Worm (Caenorhabditis elegans) whole organism, mixed stage, embryonic: ENCODE measurements around the gene ZK1127.3.

Source experiments
- M03D4.4 ChIP-seq: sonication (generic microtip); optimal IDR thresholded peaks from 2 replicates; lab custom pipeline; 2017; ENCODE audit warnings: mild to moderate bottlenecking, missing genetic modification characterization, missing compliant biosample characterization
- bed-3 ChIP-seq: fragments of 200-800 bp; sonication (Bioruptor generic); optimal IDR thresholded peaks from 3 replicates; lab custom pipeline; 2018; ENCODE audit warnings: mild to moderate bottlenecking, missing genetic modification characterization, moderate library complexity, missing compliant biosample characterization
- blmp-1 ChIP-seq: fragments of 150-350 bp; optimal IDR thresholded peaks from 2 replicates; lab custom pipeline; 2014; ENCODE audit warnings: missing biosample characterization, missing genetic modification characterization
- ceh-39 ChIP-seq: fragments of 150-350 bp; optimal IDR thresholded peaks from 2 replicates; lab custom pipeline; 2014; ENCODE audit warnings: missing biosample characterization, missing genetic modification characterization
- ceh-43 ChIP-seq: fragments of 200-800 bp; sonication (Bioruptor generic); optimal IDR thresholded peaks from 2 replicates; lab custom pipeline; 2018; ENCODE audit warnings: mild to moderate bottlenecking, missing genetic modification characterization, moderate library complexity, missing compliant biosample characterization
- ceh-83 ChIP-seq: fragments of 200-800 bp; sonication (Bioruptor generic); optimal IDR thresholded peaks from 2 replicates; lab custom pipeline; 2018; ENCODE audit warnings: mild to moderate bottlenecking, missing genetic modification characterization, missing compliant biosample characterization
- ces-1 ChIP-seq: fragments of 150-350 bp; optimal IDR thresholded peaks from 2 replicates; lab custom pipeline; 2014; ENCODE audit warnings: missing biosample characterization, missing genetic modification reagents, missing genetic modification characterization
- cnd-1 ChIP-seq: fragments of 200-800 bp; sonication (Bioruptor generic); optimal IDR thresholded peaks from 2 replicates; lab custom pipeline; 2018; ENCODE audit warnings: mild to moderate bottlenecking, missing genetic modification characterization, missing compliant biosample characterization
- drap-1 ChIP-seq: fragments of 200-800 bp; sonication (Bioruptor generic); optimal IDR thresholded peaks from 3 replicates; lab custom pipeline; 2018; ENCODE audit warnings: mild to moderate bottlenecking, missing genetic modification characterization, missing compliant biosample characterization
- elt-1 ChIP-seq: sonication (generic microtip); optimal IDR thresholded peaks from 2 replicates; lab custom pipeline; 2017; ENCODE audit warnings: missing genetic modification characterization, mild to moderate bottlenecking, missing compliant biosample characterization, antibody characterized with exemption, moderate library complexity, borderline replicate concordance; ENCODE audit not compliant: insufficient read depth
- elt-3 ChIP-seq: fragments of 150-350 bp; optimal IDR thresholded peaks from 2 replicates; lab custom pipeline; 2014; ENCODE audit warnings: missing biosample characterization, missing genetic modification characterization
- ham-2 ChIP-seq: fragments of 200-800 bp; sonication (Bioruptor generic); optimal IDR thresholded peaks from 2 replicates; lab custom pipeline; 2018; ENCODE audit warnings: mild to moderate bottlenecking, missing genetic modification characterization, missing compliant biosample characterization
- hlh-1 ChIP-seq: fragments of 150-350 bp; optimal IDR thresholded peaks from 2 replicates; lab custom pipeline; 2014; ENCODE audit warnings: missing biosample characterization, missing genetic modification reagents, missing genetic modification characterization
- lin-13 ChIP-seq: fragments of 150-350 bp; optimal IDR thresholded peaks from 2 replicates; lab custom pipeline; 2014; ENCODE audit warnings: missing biosample characterization, missing genetic modification characterization
- lin-32 ChIP-seq: fragments of 200-800 bp; sonication (Bioruptor generic); optimal IDR thresholded peaks from 2 replicates; lab custom pipeline; 2018; ENCODE audit warnings: mild to moderate bottlenecking, missing genetic modification characterization, missing compliant biosample characterization
- lsy-2 ChIP-seq: fragments of 150-350 bp; optimal IDR thresholded peaks from 2 replicates; lab custom pipeline; 2014; ENCODE audit warnings: missing biosample characterization, missing genetic modification characterization
- mab-5 ChIP-seq: fragments of 150-350 bp; optimal IDR thresholded peaks from 2 replicates; lab custom pipeline; 2014; ENCODE audit warnings: missing biosample characterization, missing genetic modification characterization
- mep-1 ChIP-seq: fragments of 150-350 bp; optimal IDR thresholded peaks from 2 replicates; lab custom pipeline; 2017; ENCODE audit warnings: missing biosample characterization, missing genetic modification reagents, missing genetic modification characterization, inconsistent platforms
- mls-2 ChIP-seq: sonication (generic microtip); optimal IDR thresholded peaks from 2 replicates; lab custom pipeline; 2016; ENCODE audit warnings: mild to moderate bottlenecking, missing genetic modification characterization, moderate library complexity, missing compliant biosample characterization
- nhr-12 ChIP-seq: fragments of 150-350 bp; optimal IDR thresholded peaks from 2 replicates; lab custom pipeline; 2014; ENCODE audit warnings: missing biosample characterization, missing genetic modification characterization
- nhr-2 ChIP-seq: fragments of 150-350 bp; optimal IDR thresholded peaks from 2 replicates; lab custom pipeline; 2014; ENCODE audit warnings: missing biosample characterization, missing genetic modification characterization
- nhr-237 ChIP-seq: fragments of 150-350 bp; optimal IDR thresholded peaks from 2 replicates; lab custom pipeline; 2014; ENCODE audit warnings: missing biosample characterization, missing genetic modification characterization
- nhr-28 ChIP-seq: fragments of 150-350 bp; optimal IDR thresholded peaks from 2 replicates; lab custom pipeline; 2014; ENCODE audit warnings: missing biosample characterization, missing genetic modification characterization
- pha-4 ChIP-seq: fragments of 150-350 bp; optimal IDR thresholded peaks from 2 replicates; lab custom pipeline; 2018; ENCODE audit warnings: missing biosample characterization, missing genetic modification reagents, missing genetic modification characterization
- snpc-4 ChIP-seq: fragments of 150-350 bp; optimal IDR thresholded peaks from 2 replicates; lab custom pipeline; 2014; ENCODE audit warnings: missing biosample characterization, missing genetic modification characterization
- sptf-1 ChIP-seq: sonication (generic microtip); optimal IDR thresholded peaks from 2 replicates; lab custom pipeline; 2017; ENCODE audit warnings: mild to moderate bottlenecking, missing genetic modification characterization, moderate library complexity, missing compliant biosample characterization
- unc-120 ChIP-seq: sonication (generic microtip); optimal IDR thresholded peaks from 2 replicates; lab custom pipeline; 2017; ENCODE audit warnings: missing genetic modification characterization, missing compliant biosample characterization; ENCODE audit not compliant: poor library complexity, severe bottlenecking
- unc-39 ChIP-seq: fragments of 150-350 bp; optimal IDR thresholded peaks from 2 replicates; lab custom pipeline; 2014; ENCODE audit warnings: missing biosample characterization, missing genetic modification characterization
- unc-62 ChIP-seq: fragments of 150-350 bp; optimal IDR thresholded peaks from 2 replicates; lab custom pipeline; 2014; ENCODE audit warnings: missing biosample characterization, missing genetic modification reagents, missing genetic modification characterization
- zip-8 ChIP-seq: fragments of 150-350 bp; optimal IDR thresholded peaks from 2 replicates; lab custom pipeline; 2014; ENCODE audit warnings: missing biosample characterization, missing genetic modification characterization
- ztf-11 ChIP-seq: fragments of 150-350 bp; optimal IDR thresholded peaks from 2 replicates; lab custom pipeline; 2014; ENCODE audit warnings: missing biosample characterization, missing genetic modification characterization

The ZK1127.3 gene

ce11 chrII:7059274-7059757, 4.2 kb downstream of the ZK1127.3 start:
- TF ChIP-seq ham-2 (GFP tag; lab: Kevin White, UChicago), result no peak
- TF ChIP-seq hlh-1 (tag; lab: Kevin White, UChicago), result peak; percentile 18
- no peak for TF ChIP-seq nhr-237
- no peak for TF ChIP-seq ztf-11 (tag; lab: Kevin White, UChicago)
- no peak for TF ChIP-seq elt-3 (tag; lab: Kevin White, UChicago)
- TF ChIP-seq mep-1 (tag; lab: Kevin White, UChicago), result no peak
- no peak for TF ChIP-seq nhr-2 (tag; lab: Kevin White, UChicago)
- peak; percentile 50 for TF ChIP-seq blmp-1
- TF ChIP-seq unc-39 (tag; lab: Kevin White, UChicago), result no peak
- TF ChIP-seq unc-62 (GFP tag; lab: Kevin White, UChicago), result peak; percentile 8
- TF ChIP-seq pha-4 (tag; lab: Kevin White, UChicago), result no peak
- TF ChIP-seq lsy-2 (tag; lab: Kevin White, UChicago), result no peak
- no peak for TF ChIP-seq drap-1 (GFP tag; lab: Kevin White, UChicago)
- TF ChIP-seq mab-5 (tag; lab: Kevin White, UChicago), result no peak
- no peak for TF ChIP-seq nhr-12 (tag; lab: Kevin White, UChicago)

- no peak for TF ChIP-seq snpc-4 (tag; lab: Kevin White, UChicago)
- no peak for TF ChIP-seq ceh-43 (GFP tag; lab: Kevin White, UChicago)
- no peak for TF ChIP-seq ceh-83 (GFP tag; lab: Kevin White, UChicago)
- TF ChIP-seq M03D4.4 (tag; lab: Kevin White, UChicago), result no peak
- TF ChIP-seq bed-3 (GFP tag; lab: Kevin White, UChicago), result no peak
- no peak for TF ChIP-seq zip-8
- TF ChIP-seq ham-2 (GFP tag; lab: Kevin White, UChicago), result no peak
- no peak for TF ChIP-seq ceh-39 (tag; lab: Kevin White, UChicago)
- no peak for TF ChIP-seq cnd-1 (tag; lab: Kevin White, UChicago)
- no peak for TF ChIP-seq nhr-12 (tag; lab: Kevin White, UChicago)
Observed at ce11 chrII:7060202-7060601, 5.1 kb downstream of the ZK1127.3 start.

- TF ChIP-seq mls-2 (tag; lab: Kevin White, UChicago) (no peak), sptf-1 (tag; lab: Kevin White, UChicago) (no peak), drap-1 (GFP tag; lab: Kevin White, UChicago) (no peak), M03D4.4 (tag; lab: Kevin White, UChicago) (no peak), nhr-237 (no peak), nhr-28 (tag; lab: Kevin White, UChicago) (no peak), elt-1 (tag; lab: Kevin White, UChicago) (no peak), ces-1 (GFP tag; lab: Kevin White, UChicago) (no peak), ham-2 (GFP tag; lab: Kevin White, UChicago) (no peak), lin-13 (tag; lab: Kevin White, UChicago) (no peak), unc-39 (tag; lab: Kevin White, UChicago) (no peak), mep-1 (tag; lab: Kevin White, UChicago) (no peak), lin-32 (GFP tag; lab: Kevin White, UChicago) (no peak), unc-62 (GFP tag; lab: Kevin White, UChicago) (no peak), nhr-2 (tag; lab: Kevin White, UChicago) (no peak), ceh-83 (GFP tag; lab: Kevin White, UChicago) (no peak), cnd-1 (tag; lab: Kevin White, UChicago) (no peak)
Observed at ce11 chrII:7060791-7061190, 5.7 kb downstream of the ZK1127.3 start.

ce11 chrII:7061730-7062129, 6.6 kb downstream of the ZK1127.3 start, which contains the start of gene acs-6:
Gene acs-6 (plus strand): TSS chrII:7062030.
- TF ChIP-seq snpc-4 (tag; lab: Kevin White, UChicago) (no peak), nhr-28 (tag; lab: Kevin White, UChicago) (no peak), ceh-39 (tag; lab: Kevin White, UChicago) (no peak), unc-120 (tag; lab: Kevin White, UChicago) (no peak)

ce11 chrII:7065391-7065790, 10.3 kb downstream of the ZK1127.3 start, which contains the start of gene nos-2:
Gene nos-2 (plus strand): TSS chrII:7065618.
- no peak for TF ChIP-seq bed-3 (GFP tag; lab: Kevin White, UChicago)
- TF ChIP-seq, all 35 proteins: peak for 0
